Fruit fly (Drosophila melanogaster) whole organism, wandering third instar larva: ENCODE data around the gene Pten.

Experiments used
- Abd-B ChIP-seq: fragments of >200 bp; optimal IDR thresholded peaks from 2 replicates; lab custom pipeline; 2017; ENCODE audit warnings: missing biosample characterization, missing genetic modification characterization
- CG32264 ChIP-seq: fragments of 200-800 bp; sonication (Bioruptor generic); optimal IDR thresholded peaks from 2 replicates; lab custom pipeline; 2016; ENCODE audit warnings: missing biosample characterization, missing genetic modification characterization
- CG9705 ChIP-seq: fragments of 200-800 bp; sonication (Bioruptor generic); optimal IDR thresholded peaks from 2 replicates; lab custom pipeline; 2018; ENCODE audit warnings: missing biosample characterization, mild to moderate bottlenecking, missing genetic modification characterization
- CrebA ChIP-seq: fragments of 200-800 bp; sonication (Bioruptor generic); optimal IDR thresholded peaks from 2 replicates; lab custom pipeline; 2016; ENCODE audit warnings: missing biosample characterization, mild to moderate bottlenecking, missing genetic modification characterization, borderline replicate concordance
- Dfd ChIP-seq: fragments of >200 bp; optimal IDR thresholded peaks from 2 replicates; lab custom pipeline; 2017; ENCODE audit warnings: missing biosample characterization, missing genetic modification characterization
- Dif ChIP-seq: fragments of 200-275, 200-300 bp; sonication (Bioruptor generic); optimal IDR thresholded peaks from 2 replicates; lab custom pipeline; 2018; ENCODE audit warnings: missing biosample characterization, missing genetic modification characterization; ENCODE audit not compliant: partially characterized antibody
- GATAd ChIP-seq: sonication (Bioruptor generic); optimal IDR thresholded peaks from 2 replicates; lab custom pipeline; 2016; ENCODE audit warnings: missing biosample characterization, missing genetic modification characterization
- HLH106 ChIP-seq: fragments of 200-800 bp; optimal IDR thresholded peaks from 3 replicates; lab custom pipeline; 2019; ENCODE audit warnings: missing biosample characterization, mild to moderate bottlenecking, missing genetic modification characterization, moderate library complexity
- Hnf4 ChIP-seq: fragments of 200-800 bp; sonication (Bioruptor generic); optimal IDR thresholded peaks from 2 replicates; lab custom pipeline; 2016; ENCODE audit warnings: missing biosample characterization, mild to moderate bottlenecking, missing genetic modification characterization
- Hr78 ChIP-seq: fragments of >200 bp; optimal IDR thresholded peaks from 2 replicates; lab custom pipeline; 2017; ENCODE audit warnings: missing biosample characterization, missing genetic modification characterization
- Hr83 ChIP-seq: fragments of 200-300 bp; sonication (Bioruptor generic); optimal IDR thresholded peaks from 2 replicates; lab custom pipeline; 2016; ENCODE audit warnings: missing biosample characterization, mild to moderate bottlenecking, missing genetic modification characterization, moderate library complexity; ENCODE audit not compliant: poor library complexity, severe bottlenecking
- Jra ChIP-seq: sonication (Bioruptor generic); optimal IDR thresholded peaks from 2 replicates; lab custom pipeline; 2016; ENCODE audit warnings: missing biosample characterization, missing genetic modification characterization
- Mio ChIP-seq: sonication (Bioruptor generic); optimal IDR thresholded peaks from 2 replicates; lab custom pipeline; 2016; ENCODE audit warnings: missing biosample characterization, missing genetic modification characterization
- Myc ChIP-seq: fragments of >200 bp; optimal IDR thresholded peaks from 2 replicates; lab custom pipeline; 2017
- N ChIP-seq: fragments of >200 bp; optimal IDR thresholded peaks from 2 replicates; lab custom pipeline; 2018; ENCODE audit warnings: missing biosample characterization, missing external identifiers, missing genetic modification characterization
- OdsH ChIP-seq: fragments of 200-800 bp; sonication (Bioruptor generic); optimal IDR thresholded peaks from 2 replicates; lab custom pipeline; 2016; ENCODE audit warnings: missing biosample characterization, mild to moderate bottlenecking, missing genetic modification characterization
- Rel ChIP-seq, 2 experiments: fragments of 200-800 bp; sonication (Bioruptor generic) in 1 of 2; optimal IDR thresholded peaks; 2 replicates in 1 of 2; 3 replicates in 1 of 2; lab custom pipeline; 2016 to 2019; ENCODE audit warnings: mild to moderate bottlenecking in 2 of 2, missing biosample characterization in 2 of 2, missing genetic modification characterization in 2 of 2, moderate library complexity in 1 of 2
- Sp1 ChIP-seq: fragments of 200-800 bp; sonication (Bioruptor generic); optimal IDR thresholded peaks from 3 replicates; lab custom pipeline; 2019; ENCODE audit warnings: missing biosample characterization, mild to moderate bottlenecking, missing genetic modification characterization, moderate library complexity
- Vsx2 ChIP-seq: fragments of 200-300, 225-300 bp; sonication (Bioruptor generic); optimal IDR thresholded peaks from 2 replicates; lab custom pipeline; 2018; ENCODE audit warnings: missing biosample characterization, missing genetic modification characterization; ENCODE audit not compliant: partially characterized antibody
- br ChIP-seq: fragments of 200-800 bp; sonication (Bioruptor generic); optimal IDR thresholded peaks from 2 replicates; lab custom pipeline; 2016; ENCODE audit warnings: missing biosample characterization, missing genetic modification characterization
- brk ChIP-seq: fragments of 200-800 bp; sonication (Bioruptor generic); optimal IDR thresholded peaks from 2 replicates; lab custom pipeline; 2016; ENCODE audit warnings: missing biosample characterization, mild to moderate bottlenecking, missing genetic modification characterization
- dl ChIP-seq, 2 experiments: fragments of 175-275, 200-275 bp in 1 of 2; fragments of 200-275 bp in 1 of 2; sonication (Bioruptor generic); optimal IDR thresholded peaks; lab custom pipeline; 2018; ENCODE audit warnings: mild to moderate bottlenecking in 2 of 2, missing biosample characterization in 2 of 2, missing genetic modification characterization in 2 of 2, moderate library complexity in 2 of 2; ENCODE audit not compliant: partially characterized antibody in 2 of 2, insufficient read depth in 1 of 2
- dmrt93B ChIP-seq: fragments of 200-800 bp; sonication (Bioruptor generic); optimal IDR thresholded peaks from 2 replicates; lab custom pipeline; 2018; ENCODE audit warnings: missing biosample characterization, mild to moderate bottlenecking, missing genetic modification characterization
- dsf ChIP-seq: sonication (Bioruptor generic); optimal IDR thresholded peaks from 2 replicates; lab custom pipeline; 2016; ENCODE audit warnings: missing biosample characterization, missing genetic modification characterization, borderline replicate concordance
- ey ChIP-seq: fragments of 200-800 bp; sonication (Bioruptor generic); optimal IDR thresholded peaks from 2 replicates; lab custom pipeline; 2016; ENCODE audit warnings: missing biosample characterization, missing genetic modification characterization
- foxo ChIP-seq, 2 experiments: fragments of 200-800 bp; sonication (Bioruptor generic); optimal IDR thresholded peaks; 2 replicates in 1 of 2; 3 replicates in 1 of 2; lab custom pipeline; 2016 to 2017; ENCODE audit warnings: missing biosample characterization in 2 of 2, missing genetic modification characterization in 2 of 2
- fru ChIP-seq: fragments of 200-800 bp; sonication (Bioruptor generic); optimal IDR thresholded peaks from 3 replicates; lab custom pipeline; 2016; ENCODE audit warnings: missing biosample characterization, mild to moderate bottlenecking, missing genetic modification characterization
- h ChIP-seq: fragments of 200-800 bp; sonication (Bioruptor generic); optimal IDR thresholded peaks from 3 replicates; lab custom pipeline; 2016; ENCODE audit warnings: missing biosample characterization, mild to moderate bottlenecking, missing genetic modification characterization
- jim ChIP-seq: fragments of 175-275, 200-325 bp; sonication (Bioruptor generic); optimal IDR thresholded peaks from 2 replicates; lab custom pipeline; 2016; ENCODE audit warnings: missing biosample characterization, mild to moderate bottlenecking, missing genetic modification characterization
- lola ChIP-seq: fragments of >200 bp; optimal IDR thresholded peaks from 2 replicates; lab custom pipeline; 2017; ENCODE audit warnings: missing biosample characterization, missing genetic modification characterization
- pan ChIP-seq: fragments of >200 bp; optimal IDR thresholded peaks from 2 replicates; lab custom pipeline; 2017
- psq ChIP-seq: fragments of 200-800 bp; sonication (Bioruptor generic); optimal IDR thresholded peaks from 3 replicates; lab custom pipeline; 2017; ENCODE audit warnings: missing biosample characterization, mild to moderate bottlenecking, missing genetic modification characterization, moderate library complexity
- rgr ChIP-seq: fragments of 200-800 bp; sonication (Bioruptor generic); optimal IDR thresholded peaks from 3 replicates; lab custom pipeline; 2016; ENCODE audit warnings: missing biosample characterization, mild to moderate bottlenecking, missing genetic modification characterization
- sage ChIP-seq: fragments of 200-800 bp; sonication (Bioruptor generic); optimal IDR thresholded peaks from 2 replicates; lab custom pipeline; 2016; ENCODE audit warnings: missing biosample characterization, mild to moderate bottlenecking, missing genetic modification characterization
- sv ChIP-seq: fragments of 200-800 bp; sonication (Bioruptor generic); optimal IDR thresholded peaks from 3 replicates; lab custom pipeline; 2016; ENCODE audit warnings: missing biosample characterization, missing genetic modification characterization
- tai ChIP-seq: sonication (Bioruptor generic); optimal IDR thresholded peaks from 2 replicates; lab custom pipeline; 2016; ENCODE audit warnings: missing biosample characterization, missing genetic modification characterization
- usp ChIP-seq: fragments of >200 bp; optimal IDR thresholded peaks from 2 replicates; lab custom pipeline; 2017; ENCODE audit warnings: missing biosample characterization, missing genetic modification characterization
- woc ChIP-seq: sonication (Bioruptor generic); optimal IDR thresholded peaks from 2 replicates; lab custom pipeline; 2016; ENCODE audit warnings: missing biosample characterization, mild to moderate bottlenecking, missing genetic modification characterization

The Pten gene

DNA sequence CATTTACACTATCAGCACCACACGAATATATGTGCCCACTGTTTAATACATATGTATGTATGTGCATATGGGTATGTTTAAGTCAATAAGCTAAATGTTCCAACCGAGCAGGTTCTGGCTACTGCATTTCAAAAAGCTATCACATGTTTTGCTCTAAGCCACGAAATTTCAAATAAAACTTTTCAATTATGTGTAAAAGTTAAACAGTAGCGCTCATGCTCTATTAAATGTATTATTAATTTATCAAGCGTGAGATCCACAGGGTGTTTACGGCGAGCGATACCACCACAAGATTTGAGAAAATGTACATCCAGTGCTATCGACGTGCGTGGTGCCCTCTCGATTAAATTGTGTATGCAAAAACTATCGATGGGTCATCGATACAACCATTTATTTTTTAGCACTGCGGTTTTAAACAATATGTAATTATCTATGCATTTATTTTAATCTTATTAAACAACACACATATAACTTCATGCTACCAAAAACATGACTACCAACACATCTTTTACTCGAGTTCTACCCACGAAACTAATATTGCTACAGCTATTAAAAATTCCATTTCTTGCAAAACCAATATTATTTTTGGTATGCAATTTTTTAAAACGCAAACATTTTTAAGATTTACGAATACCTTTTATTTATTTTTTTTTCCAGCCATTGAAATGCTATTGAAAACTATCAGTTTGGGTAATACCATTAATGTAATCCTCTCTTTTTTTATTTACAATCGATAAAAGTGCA, at the start of gene Pten:
Gene Pten, minus strand, starts transcription at position 300 of the 744 bp plus-strand sequence.
- TF ChIP-seq brk (GFP tag; lab: Kevin White, UChicago), result peak; percentile 16
- peak; percentile 41 for TF ChIP-seq Jra (GFP tag; lab: Kevin White, UChicago)
- TF ChIP-seq br (GFP tag; lab: Kevin White, UChicago), result no peak
- TF ChIP-seq Hr78 (GFP tag; lab: Kevin White, UChicago), result no peak
- no peak for TF ChIP-seq Sp1 (GFP tag; lab: Kevin White, UChicago)
- peak; percentile 59 to 88 for TF ChIP-seq dl (GFP tag; optimal IDR thresholded peaks at IDR 0.05; lab: Kevin White, UChicago; ENCODE audit: insufficient read depth in 1 of 2, partially characterized antibody in 2 of 2)
- peak; percentile 2 for TF ChIP-seq dsf (GFP tag; lab: Kevin White, UChicago)
- TF ChIP-seq Myc (lab: Kevin White, UChicago), result no peak
- TF ChIP-seq CG9705 (GFP tag; lab: Kevin White, UChicago), result peak; percentile 24
- no peak for TF ChIP-seq h (GFP tag; lab: Kevin White, UChicago)
- TF ChIP-seq OdsH, result no peak
- peak; percentile 99 for TF ChIP-seq Vsx2 (GFP tag; lab: Kevin White, UChicago)
- TF ChIP-seq Dif, result peak; percentile 99
- TF ChIP-seq fru (GFP tag; lab: Kevin White, UChicago), result no peak
- no peak for TF ChIP-seq Rel (GFP tag; optimal IDR thresholded peaks at IDR 0.05; lab: Kevin White, UChicago)
- no peak for TF ChIP-seq Rel (tag; optimal IDR thresholded peaks at IDR 0.05; lab: Kevin White, UChicago)
- no peak for TF ChIP-seq tai (GFP tag; lab: Kevin White, UChicago)
- TF ChIP-seq ey (GFP tag; lab: Kevin White, UChicago), result peak; percentile 30
- TF ChIP-seq CrebA (GFP tag; lab: Kevin White, UChicago), result no peak
- no peak for TF ChIP-seq HLH106 (tag; lab: Kevin White, UChicago)
- TF ChIP-seq Hnf4 (GFP tag; lab: Kevin White, UChicago), result no peak
- TF ChIP-seq pan (lab: Kevin White, UChicago), result no peak
- no peak for TF ChIP-seq rgr
- TF ChIP-seq foxo (GFP tag; optimal IDR thresholded peaks at IDR 0.05; lab: Kevin White, UChicago), result no peak
- no peak for TF ChIP-seq lola (GFP tag; lab: Kevin White, UChicago)
- peak; percentile 65 for TF ChIP-seq Hr83 (GFP tag; lab: Kevin White, UChicago)
- no peak for TF ChIP-seq GATAd (GFP tag; lab: Kevin White, UChicago)
- no peak for TF ChIP-seq dmrt93B (GFP tag; lab: Kevin White, UChicago)
- TF ChIP-seq Mio, result no peak
- TF ChIP-seq psq (GFP tag; lab: Kevin White, UChicago), result peak; percentile 36
- TF ChIP-seq Abd-B (GFP tag; lab: Kevin White, UChicago), result no peak
- peak; percentile 53 for TF ChIP-seq woc (GFP tag; lab: Kevin White, UChicago)
- no peak for TF ChIP-seq Dfd (GFP tag; lab: Kevin White, UChicago)
- no peak for TF ChIP-seq jim (GFP tag; lab: Kevin White, UChicago)
- TF ChIP-seq CG32264 (GFP tag; lab: Kevin White, UChicago), result no peak
- no peak for TF ChIP-seq sage (GFP tag; lab: Kevin White, UChicago)
- no peak for TF ChIP-seq N
- no peak for TF ChIP-seq usp
- TF ChIP-seq sv (GFP tag; lab: Kevin White, UChicago), result peak; percentile 59

DNA sequence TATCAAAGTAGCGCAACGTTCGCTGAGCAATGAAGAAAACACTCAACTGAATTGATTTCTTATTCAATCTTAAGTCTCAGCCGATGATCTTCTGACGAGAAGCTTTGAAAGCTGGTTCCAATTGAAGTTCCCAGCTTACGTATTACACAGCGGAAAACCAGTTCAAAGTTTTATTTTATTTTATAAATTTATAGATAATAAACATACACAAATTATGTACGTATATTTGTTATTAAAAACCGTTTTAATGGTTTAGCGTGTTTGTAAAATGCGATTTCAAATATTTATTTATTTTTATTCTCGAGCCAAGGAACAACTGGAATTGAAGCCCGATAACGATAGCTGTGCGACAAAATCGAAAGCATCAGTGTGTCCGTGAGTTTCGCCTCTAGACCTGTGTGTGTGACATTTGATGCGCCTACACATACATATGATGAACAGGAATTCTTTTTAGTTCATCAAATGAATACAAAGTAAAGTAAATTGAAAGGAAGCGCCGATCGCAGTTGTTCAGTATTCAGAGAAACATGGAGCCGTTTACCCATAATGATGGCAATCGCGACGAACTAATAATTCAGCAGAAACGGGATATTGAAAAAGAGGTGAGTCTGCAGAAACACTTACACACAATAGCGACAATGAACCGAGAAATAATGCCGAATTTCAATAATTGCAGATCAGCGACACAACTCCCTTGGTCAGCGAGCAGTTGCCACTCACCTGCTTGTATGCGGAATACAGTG, 45.8 kb upstream of the Pten start, which contains the start of the genes CG5390 and CG4968:
Gene CG5390, minus strand, starts transcription at position 77 of the 743 bp plus-strand sequence.
Gene CG4968, plus strand, starts transcription at position 405 of the 743 bp plus-strand sequence.
- peak; percentile 81 for TF ChIP-seq OdsH
- TF ChIP-seq ey (GFP tag; lab: Kevin White, UChicago), result peak; percentile 69
- no peak for TF ChIP-seq dl (GFP tag; optimal IDR thresholded peaks at IDR 0.05; lab: Kevin White, UChicago; ENCODE audit: insufficient read depth in 1 of 2, partially characterized antibody in 2 of 2)
- peak in 1 of 2 experiments; percentile 84 for TF ChIP-seq foxo (GFP tag; optimal IDR thresholded peaks at IDR 0.05; lab: Kevin White, UChicago)
- no peak for TF ChIP-seq jim (GFP tag; lab: Kevin White, UChicago)
- TF ChIP-seq psq (GFP tag; lab: Kevin White, UChicago), result peak; percentile 71
- no peak for TF ChIP-seq Dfd (GFP tag; lab: Kevin White, UChicago)
- TF ChIP-seq GATAd (GFP tag; lab: Kevin White, UChicago), result no peak
- no peak for TF ChIP-seq usp
- peak; percentile 72 for TF ChIP-seq CG9705 (GFP tag; lab: Kevin White, UChicago)
- peak; percentile 82 for TF ChIP-seq HLH106 (tag; lab: Kevin White, UChicago)
- peak; percentile 52 for TF ChIP-seq sv (GFP tag; lab: Kevin White, UChicago)
- peak; percentile 85 for TF ChIP-seq Sp1 (GFP tag; lab: Kevin White, UChicago)
- peak; percentile 46 for TF ChIP-seq dsf (GFP tag; lab: Kevin White, UChicago)
- TF ChIP-seq brk (GFP tag; lab: Kevin White, UChicago), result peak; percentile 90
- TF ChIP-seq rgr, result peak; percentile 80
- TF ChIP-seq Hr83 (GFP tag; lab: Kevin White, UChicago), result no peak
- peak; percentile 67 for TF ChIP-seq woc (GFP tag; lab: Kevin White, UChicago)
- no peak for TF ChIP-seq Mio
- peak; percentile 84 for TF ChIP-seq Rel (GFP tag; optimal IDR thresholded peaks at IDR 0.05; lab: Kevin White, UChicago)
- TF ChIP-seq Rel (tag; optimal IDR thresholded peaks at IDR 0.05; lab: Kevin White, UChicago), result peak; percentile 69
- TF ChIP-seq CG32264 (GFP tag; lab: Kevin White, UChicago), result no peak
- no peak for TF ChIP-seq Vsx2 (GFP tag; lab: Kevin White, UChicago)
- TF ChIP-seq h (GFP tag; lab: Kevin White, UChicago), result peak; percentile 74
- TF ChIP-seq Dif, result peak; percentile 3
- peak; percentile 66 for TF ChIP-seq tai (GFP tag; lab: Kevin White, UChicago)
- TF ChIP-seq sage (GFP tag; lab: Kevin White, UChicago), result peak; percentile 88
- TF ChIP-seq Abd-B (GFP tag; lab: Kevin White, UChicago), result no peak
- TF ChIP-seq fru (GFP tag; lab: Kevin White, UChicago), result no peak
- no peak for TF ChIP-seq N
- peak; percentile 79 for TF ChIP-seq Hnf4 (GFP tag; lab: Kevin White, UChicago)
- TF ChIP-seq Jra (GFP tag; lab: Kevin White, UChicago), result peak; percentile 56
